Fruit fly (Drosophila melanogaster): Measurements from ENCODE around the gene CG1582.

Gene CG1582

DNA sequence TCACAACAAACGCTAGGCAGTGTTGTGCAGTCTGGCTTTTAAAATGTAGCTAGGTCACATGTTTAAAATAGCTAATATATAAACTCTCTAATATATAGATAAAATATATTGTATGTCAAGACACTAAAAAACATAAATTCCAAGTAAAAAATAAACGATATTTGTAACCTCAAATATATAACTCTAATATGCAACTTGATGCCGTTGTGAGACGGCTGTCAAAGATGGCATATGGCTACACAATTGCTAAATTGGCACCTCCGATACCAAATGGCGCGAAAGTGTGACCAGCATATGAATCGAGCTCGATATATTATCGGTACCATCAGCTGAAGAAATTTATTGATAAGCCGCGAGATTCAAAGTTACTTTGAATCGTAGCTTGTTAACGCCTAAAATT is at the start of gene CG1582:
Gene CG1582 (minus strand): TSS at position 71 of the 400 bp plus-strand sequence.
- peak; percentile 13 for TF ChIP-seq noc (tag; optimal IDR thresholded peaks at IDR 0.05)

dm6 chrX:10936599-10936998 is 37.5 kb upstream of the CG1582 start:
- peak; percentile 77 for TF ChIP-seq noc (tag; optimal IDR thresholded peaks at IDR 0.05)

- TF ChIP-seq noc (tag; optimal IDR thresholded peaks at IDR 0.05), result no peak
Measured at dm6 chrX:10935587-10935986, 36.5 kb upstream of the CG1582 start.

DNA sequence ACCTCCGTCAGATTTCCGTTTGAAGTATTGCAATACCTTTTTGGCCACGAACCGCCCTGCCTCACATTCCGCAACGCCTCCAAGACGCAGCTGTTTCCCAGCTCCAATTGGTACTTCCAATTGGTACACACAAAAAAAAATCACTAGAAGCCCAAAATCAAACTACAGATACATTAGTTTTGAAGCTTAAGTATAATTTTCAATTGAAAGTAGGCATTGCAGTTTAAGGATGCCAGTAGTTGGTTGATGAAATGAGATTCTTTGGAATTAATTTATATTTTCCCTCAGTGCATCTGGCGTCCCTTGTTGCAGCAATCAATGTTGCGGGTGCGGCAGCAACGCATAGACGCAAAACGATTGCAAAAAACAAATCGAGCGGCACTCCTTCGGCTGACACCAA is 34.7 kb upstream of the CG1582 start:
- no peak for TF ChIP-seq noc (tag; optimal IDR thresholded peaks at IDR 0.05)

dm6 chrX:10932300-10932699 is 33.2 kb upstream of the CG1582 start:
- no peak for TF ChIP-seq noc (tag; optimal IDR thresholded peaks at IDR 0.05)

- TF ChIP-seq noc (tag; optimal IDR thresholded peaks at IDR 0.05), result no peak
Measured at dm6 chrX:10931250-10931649, 32.1 kb upstream of the CG1582 start.

dm6 chrX:10930553-10931092 is 31.5 kb upstream of the CG1582 start, which contains the start of gene Myo10A:
Gene Myo10A, plus strand, starts transcription at chrX:10930840.
- no peak for TF ChIP-seq noc (tag; optimal IDR thresholded peaks at IDR 0.05)

DNA sequence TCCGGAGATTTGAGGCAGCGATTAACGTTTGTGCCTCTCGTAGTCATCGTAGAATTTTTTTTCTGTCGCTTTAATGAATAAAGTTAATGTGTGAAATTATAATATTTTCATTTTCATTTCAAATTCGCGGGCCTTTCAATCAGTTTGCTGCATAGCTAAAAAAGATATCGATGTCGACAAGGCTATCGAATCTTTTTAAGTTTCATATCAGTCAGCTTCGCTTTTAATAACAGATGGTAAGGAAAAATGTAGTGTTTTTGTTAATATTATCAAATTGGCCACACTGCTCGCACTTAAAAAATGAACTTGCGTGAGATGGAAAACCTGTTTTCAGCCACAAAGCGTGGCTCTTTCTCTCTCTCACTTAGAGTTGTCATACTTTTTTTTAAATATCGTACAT is 30.5 kb upstream of the CG1582 start:
- no peak for TF ChIP-seq noc (tag; optimal IDR thresholded peaks at IDR 0.05)

DNA sequence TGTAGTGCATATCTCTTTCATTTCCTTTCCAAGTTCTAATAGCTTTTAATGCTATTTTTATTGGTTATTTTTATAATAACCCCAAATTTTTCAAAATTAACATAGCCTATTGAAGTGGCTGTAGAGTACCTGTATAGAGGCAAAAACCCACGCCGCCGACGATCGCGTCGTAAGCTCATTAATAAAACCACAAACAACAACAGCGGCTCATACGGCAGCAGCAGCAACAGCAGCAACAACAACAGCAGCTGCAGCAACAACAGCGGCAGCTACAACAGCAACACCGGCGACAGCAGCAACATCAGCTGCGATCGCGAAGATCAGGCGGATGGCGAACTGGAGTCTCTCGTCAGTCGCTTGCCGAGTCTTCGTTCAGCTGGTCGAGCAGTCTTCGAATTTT is 28.0 kb upstream of the CG1582 start, which contains the start of gene CG2145:
Gene CG2145 (plus strand): TSS at position 290 of the 400 bp plus-strand sequence.
- peak; percentile 27 for TF ChIP-seq noc (tag; optimal IDR thresholded peaks at IDR 0.05)

DNA sequence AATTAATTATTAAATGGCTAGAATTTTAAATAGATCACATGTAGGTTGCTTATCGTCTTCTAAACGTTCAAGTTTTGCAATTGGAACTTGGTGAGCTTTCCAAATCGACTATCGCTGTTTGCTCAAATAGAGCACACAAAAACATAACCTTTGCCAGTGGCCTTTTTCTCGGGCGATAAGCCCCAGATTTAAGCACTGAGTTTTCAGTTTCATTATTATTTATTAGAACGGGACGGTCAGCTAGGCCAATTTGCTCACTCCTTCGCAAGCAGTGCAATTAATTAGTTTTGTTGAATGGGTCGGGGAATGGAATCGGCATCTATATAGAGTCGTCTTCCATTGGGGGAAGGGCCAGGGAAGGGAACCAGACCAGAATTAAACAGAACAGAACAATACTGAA is 27.1 kb upstream of the CG1582 start:
- peak; percentile 33 for TF ChIP-seq noc (tag; optimal IDR thresholded peaks at IDR 0.05)

DNA sequence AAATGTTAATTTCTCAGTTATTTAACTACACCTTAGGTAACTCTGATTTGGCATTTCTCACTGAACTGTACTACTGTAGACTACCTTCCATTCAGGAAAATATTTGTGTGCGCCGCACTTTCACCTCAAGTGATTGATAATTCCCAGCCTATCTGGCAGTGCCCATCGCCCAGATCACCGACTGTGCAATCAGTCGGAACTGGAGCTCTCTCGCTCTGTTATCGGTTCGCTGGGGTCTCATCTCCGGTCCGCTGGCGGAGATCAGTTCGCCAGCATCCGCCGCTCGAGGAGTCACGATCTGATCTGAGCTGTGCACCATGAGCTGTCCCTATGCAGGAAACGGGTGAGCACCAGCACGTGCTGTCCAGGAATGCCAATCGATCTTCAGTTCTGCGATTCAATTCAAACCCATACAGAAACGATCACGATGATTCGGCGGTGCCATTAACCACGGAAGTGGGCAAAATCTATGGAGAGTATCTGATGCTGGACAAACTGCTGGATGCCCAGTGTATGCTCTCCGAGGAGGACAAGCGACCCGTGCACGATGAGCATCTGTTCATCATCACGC is 24.7 kb upstream of the CG1582 start, which contains the start of gene v:
Gene v (plus strand): TSS at position 262 of the 571 bp plus-strand sequence.
- TF ChIP-seq noc (tag; optimal IDR thresholded peaks at IDR 0.05), result no peak

DNA sequence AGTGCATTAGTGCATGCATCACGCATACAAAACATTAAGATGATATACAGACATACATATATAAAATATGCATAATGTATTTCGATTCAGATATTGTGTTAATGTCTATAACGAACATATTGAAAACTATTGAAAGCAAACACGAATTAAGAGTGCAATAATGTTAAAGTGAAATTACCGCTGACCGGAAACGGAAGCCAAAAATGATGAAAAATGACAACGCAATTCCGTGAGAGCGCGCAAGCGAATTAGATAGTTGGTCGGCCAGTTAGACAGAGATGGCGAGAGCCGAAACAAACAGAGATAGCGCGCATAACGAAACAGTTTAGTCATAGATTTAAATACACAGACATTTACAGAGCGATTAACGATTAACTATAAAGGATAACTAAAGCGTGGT is 23.1 kb upstream of the CG1582 start:
- TF ChIP-seq noc (tag; optimal IDR thresholded peaks at IDR 0.05), result no peak

dm6 chrX:10921665-10922064 is 22.6 kb upstream of the CG1582 start:
- TF ChIP-seq noc (tag; optimal IDR thresholded peaks at IDR 0.05), result no peak

DNA sequence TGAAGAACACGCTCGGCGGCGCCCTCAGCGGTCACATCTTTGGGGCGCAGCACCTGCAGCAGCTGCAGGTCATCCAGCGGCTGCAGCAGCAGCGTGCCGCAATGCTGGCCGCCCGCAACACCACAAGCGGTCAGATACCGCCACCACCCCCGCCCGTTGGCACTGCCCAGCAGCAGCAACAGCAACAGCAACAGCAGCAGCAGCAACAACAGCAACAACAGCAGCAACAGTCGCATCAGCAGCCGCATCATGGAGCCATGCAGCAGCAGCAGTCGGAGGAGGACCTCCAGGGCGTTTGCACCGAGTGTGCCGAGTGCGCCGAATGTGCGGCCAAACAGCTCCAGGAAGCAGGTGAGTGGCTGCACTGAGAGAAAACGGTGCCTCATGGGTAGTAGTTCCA is 13.5 kb upstream of the CG1582 start:
- TF ChIP-seq noc (tag; optimal IDR thresholded peaks at IDR 0.05), result no peak

DNA sequence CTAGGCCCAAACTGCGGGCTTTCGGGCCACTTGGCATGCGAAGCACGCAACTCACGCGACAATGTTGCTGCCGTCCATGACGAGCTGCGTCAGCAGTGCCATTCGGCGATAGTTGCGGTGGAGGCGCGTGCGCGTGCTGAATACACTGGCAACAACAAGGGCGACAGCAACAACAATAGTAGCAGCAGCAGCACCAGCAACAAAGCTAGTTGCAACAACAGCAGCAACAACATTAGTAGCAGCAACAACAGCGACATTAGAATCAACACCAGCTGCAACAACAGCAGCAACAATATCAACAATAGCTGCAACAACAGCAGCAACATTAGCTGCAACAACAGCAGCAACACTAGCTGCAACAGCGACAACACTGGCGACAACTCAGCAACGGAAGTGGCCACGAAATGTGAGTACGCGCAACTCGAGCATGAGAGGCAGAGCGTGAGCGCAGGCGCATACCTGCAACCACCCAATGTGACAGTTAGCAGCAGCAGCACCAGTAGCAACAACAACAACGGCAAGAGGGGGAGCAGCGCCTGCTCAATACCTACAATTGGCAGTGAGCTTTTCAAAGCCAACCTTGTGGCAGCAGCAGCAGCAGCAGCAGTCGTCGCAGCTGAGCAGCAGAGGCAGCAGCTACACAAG is 7.2 kb upstream of the CG1582 start:
- no peak for TF ChIP-seq noc (tag; optimal IDR thresholded peaks at IDR 0.05)

DNA sequence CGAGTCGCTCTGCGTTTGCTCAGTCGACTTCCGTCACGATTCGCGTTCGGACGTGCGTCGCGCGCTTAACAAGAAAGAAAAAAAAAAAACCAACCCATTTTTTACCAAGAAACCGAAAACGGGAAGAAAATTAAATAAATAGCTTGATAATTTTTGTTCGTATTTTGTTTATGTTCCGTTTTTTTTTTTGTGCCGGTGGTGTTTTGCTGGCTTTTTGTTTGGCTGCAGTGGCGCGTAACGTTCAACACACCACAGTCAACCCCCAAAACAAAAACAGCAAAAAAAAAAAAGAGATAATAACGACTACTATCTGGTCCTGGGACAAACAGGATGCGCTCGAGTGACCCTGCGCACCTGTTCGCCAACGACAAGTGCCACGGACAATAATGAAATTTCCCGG is 6.4 kb upstream of the CG1582 start, which contains the start of gene CG43901:
Gene CG43901 (plus strand): TSS at position 301 of the 400 bp plus-strand sequence.
- no peak for TF ChIP-seq noc (tag; optimal IDR thresholded peaks at IDR 0.05)

DNA sequence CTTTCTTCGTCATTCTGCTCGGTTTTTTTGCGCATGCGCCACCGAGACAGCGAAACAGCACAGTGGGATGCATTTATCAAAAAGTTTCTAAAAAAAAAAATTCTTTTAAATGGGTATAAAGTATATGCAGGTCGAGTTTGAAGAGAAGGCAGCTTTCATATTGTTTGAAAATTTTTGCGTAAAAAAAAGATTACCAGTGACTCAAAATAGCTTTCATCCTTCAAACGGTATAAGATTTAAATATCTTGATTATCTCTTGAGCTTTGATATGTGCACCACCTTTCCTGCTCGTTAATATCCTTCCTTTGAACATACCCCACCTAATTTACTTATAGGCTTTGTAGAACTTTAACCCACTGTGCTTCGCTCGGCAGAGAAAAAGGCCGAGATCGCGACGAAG is 5.9 kb upstream of the CG1582 start:
- TF ChIP-seq noc (tag; optimal IDR thresholded peaks at IDR 0.05), result no peak

Measured in whole organism, larva.